Worm (Caenorhabditis elegans) whole organism, young adult: ENCODE data around the gene str-56.
A peak's percentile ranks its signal among the peaks of the same experiment; 100 is the strongest.

Experiments used
- B0035.1 ChIP-seq: sonication (generic microtip); optimal IDR thresholded peaks from 2 replicates; lab custom pipeline; 2016; ENCODE audit warnings: missing genetic modification characterization, mild to moderate bottlenecking, missing compliant biosample characterization, missing genotype, missing genetic modification reagents
- B0336.3 ChIP-seq: fragments of 200-800 bp; sonication (Bioruptor generic); IDR thresholded peaks from 2 replicates; pipeline ENCODE4 v1.3.6; 2022; ENCODE audit warnings: missing genetic modification characterization, missing compliant biosample characterization
- F57A8.1 ChIP-seq: fragments of 200-800 bp; sonication (Bioruptor generic); optimal IDR thresholded peaks from 2 replicates; lab custom pipeline; 2018; ENCODE audit warnings: mild to moderate bottlenecking, missing genetic modification characterization, moderate library complexity, missing compliant biosample characterization
- K11D2.4 ChIP-seq: fragments of 200-800 bp; sonication (Bioruptor generic); IDR thresholded peaks from 2 replicates; pipeline ENCODE4 v1.3.6; 2022; ENCODE audit warnings: missing genetic modification reagents, missing genetic modification characterization, missing compliant biosample characterization
- Y95B8A.8 ChIP-seq: fragments of 200-800 bp; sonication (Bioruptor generic); IDR thresholded peaks from 2 replicates; pipeline ENCODE4 v1.3.6; 2022; ENCODE audit warnings: missing genetic modification reagents, missing genetic modification characterization, missing compliant biosample characterization
- akir-1 ChIP-seq: fragments of 200-800 bp; sonication (Bioruptor generic); optimal IDR thresholded peaks from 2 replicates; lab custom pipeline; 2018; ENCODE audit warnings: mild to moderate bottlenecking, missing genetic modification characterization, moderate library complexity, missing compliant biosample characterization
- aptf-2 ChIP-seq: fragments of 200-800 bp; sonication (Bioruptor generic); conservative IDR thresholded peaks from 2 replicates; pipeline ENCODE4 v1.3.6; 2022; ENCODE audit warnings: missing genetic modification reagents, missing genetic modification characterization, missing compliant biosample characterization
- atf-7 ChIP-seq: sonication (generic microtip); optimal IDR thresholded peaks from 2 replicates; lab custom pipeline; 2017; ENCODE audit warnings: mild to moderate bottlenecking, missing genetic modification characterization, missing compliant biosample characterization
- attf-5 ChIP-seq: fragments of 200-800 bp; sonication (Bioruptor generic); optimal IDR thresholded peaks from 2 replicates; lab custom pipeline; 2018; ENCODE audit warnings: mild to moderate bottlenecking, missing genetic modification characterization, missing compliant biosample characterization
- cebp-1 ChIP-seq, 2 experiments: fragments of 200-800 bp in 1 of 2; sonication (Bioruptor generic) in 1 of 2; sonication (generic microtip) in 1 of 2; IDR thresholded peaks in 1 of 2; optimal IDR thresholded peaks in 1 of 2; 2 replicates each; pipeline versions ENCODE4 v1.3.6 to Lab custom; 2017 to 2022; ENCODE audit warnings: missing compliant biosample characterization in 2 of 2, missing genetic modification characterization in 2 of 2, mild to moderate bottlenecking in 1 of 2, missing genetic modification reagents in 1 of 2, moderate library complexity in 1 of 2
- ceh-100 ChIP-seq: fragments of 200-800 bp; sonication (Bioruptor generic); IDR thresholded peaks from 2 replicates; pipeline ENCODE4 v1.3.6; 2022; ENCODE audit warnings: missing genetic modification reagents, missing genetic modification characterization, missing compliant biosample characterization
- ceh-91 ChIP-seq: fragments of 200-800 bp; sonication (Bioruptor generic); IDR thresholded peaks from 2 replicates; pipeline ENCODE4 v1.3.6; 2022; ENCODE audit warnings: missing genetic modification reagents, missing genetic modification characterization, missing compliant biosample characterization
- dox-1 ChIP-seq: fragments of 200-800 bp; sonication (Bioruptor generic); IDR thresholded peaks from 2 replicates; pipeline ENCODE4 v1.3.6; 2022; ENCODE audit warnings: missing genetic modification reagents, missing genetic modification characterization, missing compliant biosample characterization
- efl-1 ChIP-seq: fragments of 150-350 bp; optimal IDR thresholded peaks from 2 replicates; lab custom pipeline; 2014; ENCODE audit warnings: missing biosample characterization, missing genetic modification reagents, missing genetic modification characterization
- fkh-3 ChIP-seq: sonication (generic microtip); optimal IDR thresholded peaks from 2 replicates; lab custom pipeline; 2016; ENCODE audit warnings: mild to moderate bottlenecking, missing genetic modification characterization, missing compliant biosample characterization
- hmg-1.2 ChIP-seq: fragments of 200-800 bp; sonication (Bioruptor generic); IDR thresholded peaks from 2 replicates; pipeline ENCODE4 v1.3.6; 2022; ENCODE audit warnings: missing genetic modification reagents, missing genetic modification characterization, missing compliant biosample characterization
- hmg-20 ChIP-seq: fragments of 200-800 bp; sonication (Bioruptor generic); IDR thresholded peaks from 2 replicates; pipeline ENCODE4 v1.3.6; 2022; ENCODE audit warnings: missing genetic modification reagents, missing genetic modification characterization, missing compliant biosample characterization
- lin-26 ChIP-seq: fragments of 200-800 bp; sonication (Bioruptor generic); IDR thresholded peaks from 2 replicates; pipeline ENCODE4 v1.3.6; 2022; ENCODE audit warnings: missing genetic modification reagents, missing genetic modification characterization, missing compliant biosample characterization
- lin-35 ChIP-seq, 3 experiments: fragments of 150-350 bp in 2 of 3; sonication (generic microtip) in 1 of 3; optimal IDR thresholded peaks; 2 replicates each; lab custom pipeline; 2014 to 2018; ENCODE audit warnings: missing biosample characterization in 3 of 3, missing genetic modification characterization in 3 of 3, missing genetic modification reagents in 3 of 3
- lin-40 ChIP-seq: sonication (generic microtip); optimal IDR thresholded peaks from 2 replicates; lab custom pipeline; 2016; ENCODE audit warnings: missing genetic modification characterization, mild to moderate bottlenecking, missing compliant biosample characterization, missing genotype, missing genetic modification reagents
- madf-10 ChIP-seq: sonication (generic microtip); optimal IDR thresholded peaks from 2 replicates; lab custom pipeline; 2016; ENCODE audit warnings: mild to moderate bottlenecking, missing genetic modification characterization, missing compliant biosample characterization
- madf-6 ChIP-seq: fragments of 200-800 bp; sonication (Bioruptor generic); IDR thresholded peaks from 2 replicates; pipeline ENCODE4 v1.3.6; 2022; ENCODE audit warnings: missing genetic modification reagents, missing genetic modification characterization, missing compliant biosample characterization
- madf-8 ChIP-seq: fragments of 200-800 bp; sonication (Bioruptor generic); conservative IDR thresholded peaks from 2 replicates; pipeline ENCODE4 v1.3.6; 2022; ENCODE audit warnings: missing genetic modification reagents, missing genetic modification characterization, missing compliant biosample characterization
- mcd-1 ChIP-seq: fragments of 200-800 bp; sonication (Bioruptor generic); IDR thresholded peaks from 2 replicates; pipeline ENCODE4 v1.3.6; 2022; ENCODE audit warnings: missing genetic modification reagents, missing genetic modification characterization, missing compliant biosample characterization
- mes-4 ChIP-seq: sonication (generic microtip); optimal IDR thresholded peaks from 2 replicates; lab custom pipeline; 2016; ENCODE audit warnings: missing genotype, missing genetic modification characterization, missing compliant biosample characterization
- nfyb-1 ChIP-seq: fragments of 200-800 bp; sonication (Bioruptor generic); IDR thresholded peaks from 2 replicates; pipeline ENCODE4 v1.3.6; 2022; ENCODE audit warnings: missing genetic modification reagents, missing genetic modification characterization, missing compliant biosample characterization
- nhr-80 ChIP-seq: sonication (generic microtip); optimal IDR thresholded peaks from 2 replicates; lab custom pipeline; 2016; ENCODE audit warnings: missing genetic modification characterization, missing compliant biosample characterization
- pha-4 ChIP-seq: fragments of 150-350 bp; sonication (generic microtip); optimal IDR thresholded peaks from 2 replicates; lab custom pipeline; 2014; ENCODE audit warnings: missing biosample characterization, missing genetic modification reagents, missing genetic modification characterization
- sea-2 ChIP-seq: fragments of 200-800 bp; sonication (Bioruptor generic); IDR thresholded peaks from 2 replicates; pipeline ENCODE4 v1.3.6; 2022; ENCODE audit warnings: missing genetic modification characterization, missing compliant biosample characterization
- snpc-1.3 ChIP-seq: sonication (generic microtip); optimal IDR thresholded peaks from 2 replicates; lab custom pipeline; 2017; ENCODE audit warnings: missing genetic modification characterization, mild to moderate bottlenecking, missing compliant biosample characterization, antibody characterized with exemption, moderate library complexity, missing genotype, missing genetic modification reagents; ENCODE audit not compliant: insufficient read depth
- snpc-4 ChIP-seq, 5 experiments: fragments of 150-350 bp in 1 of 5; sonication (generic microtip) in 4 of 5; optimal IDR thresholded peaks; 2 replicates each; lab custom pipeline; 2014 to 2018; ENCODE audit warnings: missing genetic modification characterization in 5 of 5, missing biosample characterization in 3 of 5, antibody characterized with exemption in 2 of 5, mild to moderate bottlenecking in 2 of 5, missing compliant biosample characterization in 2 of 5, missing genotype in 2 of 5, moderate library complexity in 2 of 5, missing genetic modification reagents in 1 of 5
- sptf-2 ChIP-seq: fragments of 200-800 bp; sonication (Bioruptor generic); optimal IDR thresholded peaks from 2 replicates; lab custom pipeline; 2018; ENCODE audit warnings: mild to moderate bottlenecking, missing genetic modification characterization, missing compliant biosample characterization
- tlf-1 ChIP-seq: fragments of 200-800 bp; sonication (Bioruptor generic); optimal IDR thresholded peaks from 2 replicates; lab custom pipeline; 2018; ENCODE audit warnings: mild to moderate bottlenecking, missing genetic modification characterization, missing compliant biosample characterization
- xnd-1 ChIP-seq: sonication (generic microtip); optimal IDR thresholded peaks from 2 replicates; lab custom pipeline; 2016; ENCODE audit warnings: missing genotype, missing genetic modification reagents, missing genetic modification characterization, missing compliant biosample characterization
- zfh-2 ChIP-seq: fragments of 200-800 bp; sonication (Bioruptor generic); conservative IDR thresholded peaks from 2 replicates; pipeline ENCODE4 v1.3.6; 2022; ENCODE audit warnings: missing genetic modification reagents, missing genetic modification characterization, missing compliant biosample characterization

str-56 gene

DNA sequence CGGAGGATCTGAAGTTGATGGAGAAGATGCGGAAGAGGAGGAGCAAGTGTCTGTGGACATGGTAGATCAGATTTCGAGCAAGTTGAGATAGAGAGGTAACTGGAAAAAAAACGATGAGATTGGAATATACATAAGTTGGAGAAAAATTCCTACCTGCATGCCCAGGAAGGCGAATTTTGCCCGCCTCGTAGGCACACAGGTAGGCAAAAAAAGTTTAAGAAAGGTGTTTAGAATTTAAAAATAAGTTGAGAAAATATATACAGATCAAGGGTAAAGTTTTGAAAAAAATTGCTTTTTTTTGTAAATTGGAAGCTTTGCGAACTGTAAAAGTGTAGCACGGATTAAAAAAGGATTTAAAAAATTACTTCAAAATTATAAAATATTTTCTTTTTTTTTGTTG is 7.1 kb downstream of the str-56 start, which contains the start of gene nhr-84 (continued):
- TF ChIP-seq B0035.1 (tag; lab: Kevin White, UChicago) (no peak), akir-1 (GFP tag; lab: Kevin White, UChicago) (no peak), tlf-1 (GFP tag; lab: Kevin White, UChicago) (no peak), madf-10 (tag; lab: Kevin White, UChicago) (no peak)

DNA sequence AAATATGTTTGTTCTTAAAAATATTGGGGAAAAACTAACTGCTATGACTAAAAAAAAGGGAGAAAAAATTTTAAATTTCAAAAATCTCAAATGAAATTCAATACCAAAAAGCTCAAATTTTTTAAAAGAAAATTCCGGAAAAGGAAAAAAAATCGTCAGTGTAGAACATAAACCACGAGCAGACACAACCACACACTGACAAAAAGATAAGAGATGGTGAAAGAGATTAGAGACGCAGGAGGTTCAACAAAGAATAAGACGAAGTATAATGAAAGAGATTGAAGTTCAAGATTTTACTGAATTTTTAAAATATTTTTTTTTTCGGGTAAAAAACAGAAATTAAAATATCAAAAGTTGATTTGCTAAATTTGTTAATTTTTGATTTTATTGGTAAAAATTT is 7.7 kb downstream of the str-56 start:
- TF ChIP-seq efl-1 (GFP tag; lab: Kevin White, UChicago) = no peak
- no peak for TF ChIP-seq madf-8
- no peak for TF ChIP-seq zfh-2
- no peak for TF ChIP-seq madf-6

- TF ChIP-seq B0336.3 (GFP tag; lab: Robert Waterston, UW) (0 out of 2 replicates have a peak, but pooled peaks have one; percentile 35), nfyb-1 (GFP tag; lab: Robert Waterston, UW) (peak; percentile 60; the same call in 1 of the 2 replicates), attf-5 (GFP tag; lab: Kevin White, UChicago) (peak; percentile 77), efl-1 (GFP tag; lab: Kevin White, UChicago) (no peak), hmg-20 (GFP tag; lab: Robert Waterston, UW) (no peak), ceh-100 (GFP tag; lab: Robert Waterston, UW) (no peak), atf-7 (tag; lab: Kevin White, UChicago) (peak; percentile 73), mcd-1 (GFP tag; lab: Robert Waterston, UW) (no peak), madf-10 (tag; lab: Kevin White, UChicago) (no peak), fkh-3 (tag; lab: Kevin White, UChicago) (no peak), lin-35 (GFP tag; optimal IDR thresholded peaks at IDR 0.05; lab: Kevin White, UChicago) (no peak), cebp-1 (GFP tag; IDR thresholded peaks at IDR 0.05; lab: Robert Waterston, UW) (peak; percentile 91), cebp-1 (tag; optimal IDR thresholded peaks at IDR 0.05; lab: Kevin White, UChicago) (peak; percentile 94), dox-1 (0 out of 2 replicates have a peak, but pooled peaks have one; percentile 23), sptf-2 (GFP tag; lab: Kevin White, UChicago) (no peak), pha-4 (tag; lab: Kevin White, UChicago) (peak; percentile 52), hmg-1.2 (peak; percentile 62; the same call in 1 of the 2 replicates), aptf-2 (GFP tag; lab: Robert Waterston, UW) (no peak), lin-26 (GFP tag; lab: Robert Waterston, UW) (no peak), Y95B8A.8 (no peak), F57A8.1 (GFP tag; lab: Kevin White, UChicago) (no peak), xnd-1 (tag; lab: Kevin White, UChicago) (no peak), sea-2 (GFP tag; lab: Robert Waterston, UW) (no peak), snpc-4 (GFP tag; optimal IDR thresholded peaks at IDR 0.05; lab: Kevin White, UChicago) (no peak), snpc-4 (tag; optimal IDR thresholded peaks at IDR 0.05; lab: Kevin White, UChicago) (peak in 1 of 4 experiments; percentile 11), nhr-80 (peak; percentile 70), snpc-1.3 (tag; lab: Kevin White, UChicago) (no peak), mes-4 (tag; lab: Kevin White, UChicago) (no peak), ceh-91 (no peak), lin-40 (tag; lab: Kevin White, UChicago) (no peak), K11D2.4 (no peak)
These were observed 8.3 kb downstream of the str-56 start for ce11 chrV:15880705-15881104.
